Worm (Caenorhabditis elegans) whole organism, young adult: ENCODE data around the gene rad-54.L2.

ENCODE experiments used
- K12H6.12 ChIP-seq: fragments of 200-800 bp; sonication (Bioruptor generic); optimal IDR thresholded peaks from 2 replicates; lab custom pipeline; 2018; ENCODE audit warnings: mild to moderate bottlenecking, missing genetic modification characterization, missing compliant biosample characterization
- attf-5 ChIP-seq: fragments of 200-800 bp; sonication (Bioruptor generic); optimal IDR thresholded peaks from 2 replicates; lab custom pipeline; 2018; ENCODE audit warnings: mild to moderate bottlenecking, missing genetic modification characterization, missing compliant biosample characterization
- bed-1 ChIP-seq: fragments of 200-800 bp; sonication (Bioruptor generic); IDR thresholded peaks from 2 replicates; pipeline ENCODE4 v1.3.6; 2022; ENCODE audit warnings: missing genetic modification reagents, missing genetic modification characterization, missing compliant biosample characterization
- bed-2 ChIP-seq: fragments of 200-800 bp; sonication (Bioruptor generic); IDR thresholded peaks from 2 replicates; pipeline ENCODE4 v1.3.6; 2022; ENCODE audit warnings: missing genetic modification reagents, missing genetic modification characterization, missing compliant biosample characterization
- ceh-58 ChIP-seq: fragments of 200-800 bp; sonication (Bioruptor generic); IDR thresholded peaks from 2 replicates; pipeline ENCODE4 v1.3.6; 2022; ENCODE audit warnings: missing genetic modification characterization, missing compliant biosample characterization
- ceh-91 ChIP-seq: fragments of 200-800 bp; sonication (Bioruptor generic); IDR thresholded peaks from 2 replicates; pipeline ENCODE4 v1.3.6; 2022; ENCODE audit warnings: missing genetic modification reagents, missing genetic modification characterization, missing compliant biosample characterization
- chd-7 ChIP-seq: sonication (generic microtip); optimal IDR thresholded peaks from 2 replicates; lab custom pipeline; 2016; ENCODE audit warnings: mild to moderate bottlenecking, missing genetic modification characterization, moderate library complexity, missing compliant biosample characterization
- dpl-1 ChIP-seq: fragments of 150-350 bp; optimal IDR thresholded peaks from 2 replicates; lab custom pipeline; 2014; ENCODE audit warnings: missing biosample characterization, missing genetic modification reagents, missing genetic modification characterization
- lin-54 ChIP-seq: fragments of 200-800 bp; sonication (Bioruptor generic); optimal IDR thresholded peaks from 2 replicates; lab custom pipeline; 2018; ENCODE audit warnings: mild to moderate bottlenecking, missing genetic modification characterization, missing compliant biosample characterization
- snpc-3.4 ChIP-seq: sonication (generic microtip); optimal IDR thresholded peaks from 2 replicates; lab custom pipeline; 2017; ENCODE audit warnings: missing genetic modification characterization, mild to moderate bottlenecking, missing compliant biosample characterization, antibody characterized with exemption, moderate library complexity, missing genotype, missing genetic modification reagents
- snpc-4 ChIP-seq, 5 experiments: fragments of 150-350 bp in 1 of 5; sonication (generic microtip) in 4 of 5; optimal IDR thresholded peaks; 2 replicates each; lab custom pipeline; 2014 to 2018; ENCODE audit warnings: missing genetic modification characterization in 5 of 5, missing biosample characterization in 3 of 5, antibody characterized with exemption in 2 of 5, mild to moderate bottlenecking in 2 of 5, missing compliant biosample characterization in 2 of 5, missing genotype in 2 of 5, moderate library complexity in 2 of 5, missing genetic modification reagents in 1 of 5
- unc-130 ChIP-seq: sonication (generic microtip); optimal IDR thresholded peaks from 2 replicates; lab custom pipeline; 2016; ENCODE audit warnings: missing genetic modification reagents, missing genetic modification characterization, missing compliant biosample characterization

- no peak for TF ChIP-seq chd-7 (tag; lab: Kevin White, UChicago)
- TF ChIP-seq K12H6.12 (tag; lab: Kevin White, UChicago) = no peak
- no peak for TF ChIP-seq lin-54
- no peak for TF ChIP-seq bed-2 (GFP tag; lab: Robert Waterston, UW)
- no peak for TF ChIP-seq dpl-1 (GFP tag; lab: Kevin White, UChicago)
- no peak for TF ChIP-seq ceh-91 (GFP tag; lab: Robert Waterston, UW)
- TF ChIP-seq unc-130 (GFP tag; lab: Kevin White, UChicago) = no peak
- TF ChIP-seq bed-1 (GFP tag; lab: Robert Waterston, UW) = no peak
- TF ChIP-seq snpc-3.4 = no peak
- TF ChIP-seq snpc-4 (GFP tag; optimal IDR thresholded peaks at IDR 0.05; lab: Kevin White, UChicago) = no peak
- TF ChIP-seq snpc-4 (tag; optimal IDR thresholded peaks at IDR 0.05; lab: Kevin White, UChicago) = no peak
- no peak for TF ChIP-seq ceh-58
- no peak for TF ChIP-seq attf-5
Measured at ce11 chrIV:8924126-8924525, 30.2 kb downstream of the rad-54.L2 start.
